Worm (Caenorhabditis elegans) whole organism, L3 larva: ENCODE measurements around the gene pcs-1.

ENCODE experiments used
- R02D3.7 ChIP-seq: fragments of 150-350 bp; optimal IDR thresholded peaks from 2 replicates; lab custom pipeline; 2014; ENCODE audit warnings: missing biosample characterization, missing genetic modification characterization
- ZK546.5 ChIP-seq: sonication (generic microtip); optimal IDR thresholded peaks from 2 replicates; lab custom pipeline; 2017; ENCODE audit warnings: missing biosample characterization, missing genetic modification characterization
- ama-1 ChIP-seq: fragments of 150-350 bp; optimal IDR thresholded peaks from 2 replicates; lab custom pipeline; 2018
- ceh-16 ChIP-seq: sonication (generic microtip); optimal IDR thresholded peaks from 2 replicates; lab custom pipeline; 2017; ENCODE audit warnings: missing biosample characterization, missing genetic modification characterization
- ceh-28 ChIP-seq: fragments of 150-350 bp; optimal IDR thresholded peaks from 2 replicates; lab custom pipeline; 2014; ENCODE audit warnings: missing biosample characterization, missing genetic modification reagents, missing genetic modification characterization
- ceh-82 ChIP-seq: fragments of 150-350 bp; optimal IDR thresholded peaks from 2 replicates; lab custom pipeline; 2014; ENCODE audit warnings: missing biosample characterization, missing genetic modification characterization
- ceh-9 ChIP-seq: sonication (generic microtip); optimal IDR thresholded peaks from 2 replicates; lab custom pipeline; 2018; ENCODE audit warnings: missing biosample characterization, missing genetic modification characterization
- daf-12 ChIP-seq: fragments of 150-350 bp; optimal IDR thresholded peaks from 2 replicates; lab custom pipeline; 2014; ENCODE audit warnings: missing biosample characterization, missing genetic modification reagents, missing genetic modification characterization
- egl-27 ChIP-seq: sonication (generic microtip); optimal IDR thresholded peaks from 4 replicates; lab custom pipeline; 2017; ENCODE audit warnings: missing biosample characterization, missing genetic modification reagents, missing genetic modification characterization
- egl-5 ChIP-seq: fragments of 150-350 bp; optimal IDR thresholded peaks from 2 replicates; lab custom pipeline; 2017; ENCODE audit warnings: missing biosample characterization, missing genetic modification reagents, missing genetic modification characterization, inconsistent platforms
- elt-1 ChIP-seq: fragments of 150-350 bp; optimal IDR thresholded peaks from 2 replicates; lab custom pipeline; 2014; ENCODE audit warnings: missing biosample characterization, missing genetic modification characterization
- elt-2 ChIP-seq: sonication (generic microtip); optimal IDR thresholded peaks from 2 replicates; lab custom pipeline; 2016; ENCODE audit warnings: missing genetic modification reagents, mild to moderate bottlenecking, missing genetic modification characterization, missing compliant biosample characterization
- elt-3 ChIP-seq, 3 experiments: fragments of 150-350 bp in 1 of 3; sonication (generic microtip) in 2 of 3; optimal IDR thresholded peaks; 2 replicates in 2 of 3; 4 replicates in 1 of 3; lab custom pipeline; 2014 to 2017; ENCODE audit warnings: missing biosample characterization in 3 of 3, missing genetic modification characterization in 3 of 3
- eor-1 ChIP-seq, 2 experiments: fragments of 150-350 bp; optimal IDR thresholded peaks; 2 replicates each; lab custom pipeline; 2014 to 2018; ENCODE audit warnings: missing biosample characterization in 2 of 2, missing genetic modification characterization in 2 of 2
- fkh-10 ChIP-seq: sonication (generic microtip); optimal IDR thresholded peaks from 2 replicates; lab custom pipeline; 2017; ENCODE audit warnings: missing biosample characterization, missing genetic modification reagents, missing genetic modification characterization
- fkh-2 ChIP-seq: fragments of 150-350 bp; optimal IDR thresholded peaks from 2 replicates; lab custom pipeline; 2014; ENCODE audit warnings: missing biosample characterization, missing genetic modification reagents, missing genetic modification characterization
- hmg-11 ChIP-seq: sonication (generic microtip); optimal IDR thresholded peaks from 2 replicates; lab custom pipeline; 2016; ENCODE audit warnings: missing genetic modification characterization, missing compliant biosample characterization
- jun-1 ChIP-seq: fragments of 150-350 bp; optimal IDR thresholded peaks from 2 replicates; lab custom pipeline; 2014; ENCODE audit warnings: missing biosample characterization, missing genetic modification reagents, missing genetic modification characterization
- lin-39 ChIP-seq: fragments of 150-350 bp; optimal IDR thresholded peaks from 2 replicates; lab custom pipeline; 2018; ENCODE audit warnings: missing biosample characterization, missing genetic modification reagents, missing genetic modification characterization
- lsy-12 ChIP-seq: sonication (generic microtip); optimal IDR thresholded peaks from 2 replicates; lab custom pipeline; 2016; ENCODE audit warnings: mild to moderate bottlenecking, missing genetic modification characterization, missing compliant biosample characterization
- mdl-1 ChIP-seq: fragments of 150-350 bp; optimal IDR thresholded peaks from 2 replicates; lab custom pipeline; 2014; ENCODE audit warnings: missing biosample characterization, missing genetic modification characterization
- nfya-1 ChIP-seq: sonication (generic microtip); optimal IDR thresholded peaks from 2 replicates; lab custom pipeline; 2017; ENCODE audit warnings: missing genetic modification characterization, mild to moderate bottlenecking, missing compliant biosample characterization, antibody characterized with exemption, moderate library complexity; ENCODE audit not compliant: insufficient read depth
- nhr-12 ChIP-seq: fragments of 150-350 bp; optimal IDR thresholded peaks from 2 replicates; lab custom pipeline; 2014; ENCODE audit warnings: missing biosample characterization, missing genetic modification characterization
- nhr-23 ChIP-seq: fragments of 150-350 bp; optimal IDR thresholded peaks from 2 replicates; lab custom pipeline; 2014; ENCODE audit warnings: missing biosample characterization, missing genetic modification reagents, missing genetic modification characterization
- nhr-28 ChIP-seq: fragments of 150-350 bp; optimal IDR thresholded peaks from 2 replicates; lab custom pipeline; 2014; ENCODE audit warnings: missing biosample characterization, missing genetic modification characterization
- nhr-76 ChIP-seq: fragments of 150-350 bp; sonication (generic microtip); optimal IDR thresholded peaks from 5 replicates; lab custom pipeline; 2014; ENCODE audit warnings: missing biosample characterization, missing genetic modification characterization
- nhr-77 ChIP-seq: fragments of 150-350 bp; optimal IDR thresholded peaks from 2 replicates; lab custom pipeline; 2014; ENCODE audit warnings: missing biosample characterization, missing genetic modification characterization
- pha-4 ChIP-seq: fragments of 150-350 bp; optimal IDR thresholded peaks from 2 replicates; lab custom pipeline; 2014; ENCODE audit warnings: missing biosample characterization, missing genetic modification reagents, missing genetic modification characterization
- pqm-1 ChIP-seq: fragments of 150-350 bp; optimal IDR thresholded peaks from 2 replicates; lab custom pipeline; 2017; ENCODE audit warnings: missing biosample characterization, missing genetic modification characterization, inconsistent platforms
- sea-2 ChIP-seq: fragments of 150-350 bp; sonication (generic microtip); optimal IDR thresholded peaks from 4 replicates; lab custom pipeline; 2014; ENCODE audit warnings: missing biosample characterization, missing genetic modification reagents, missing genetic modification characterization
- skn-1 ChIP-seq: fragments of 150-350 bp; optimal IDR thresholded peaks from 2 replicates; lab custom pipeline; 2014; ENCODE audit warnings: missing biosample characterization, missing genetic modification characterization
- snpc-4 ChIP-seq: fragments of 150-350 bp; optimal IDR thresholded peaks from 2 replicates; lab custom pipeline; 2014; ENCODE audit warnings: missing biosample characterization, missing genetic modification characterization
- tbx-2 ChIP-seq: sonication (generic microtip); optimal IDR thresholded peaks from 2 replicates; lab custom pipeline; 2016; ENCODE audit warnings: mild to moderate bottlenecking, missing genetic modification characterization, missing compliant biosample characterization
- unc-62 ChIP-seq: fragments of 150-350 bp; sonication (generic microtip); optimal IDR thresholded peaks from 4 replicates; lab custom pipeline; 2014; ENCODE audit warnings: missing biosample characterization, missing genetic modification reagents, missing genetic modification characterization
- zag-1 ChIP-seq: fragments of 150-350 bp; optimal IDR thresholded peaks from 2 replicates; lab custom pipeline; 2014; ENCODE audit warnings: missing biosample characterization, missing genetic modification characterization
- ztf-11 ChIP-seq: fragments of 150-350 bp; optimal IDR thresholded peaks from 2 replicates; lab custom pipeline; 2014; ENCODE audit warnings: missing biosample characterization, missing genetic modification characterization
- ztf-4 ChIP-seq: fragments of 150-350 bp; optimal IDR thresholded peaks from 2 replicates; lab custom pipeline; 2014; ENCODE audit warnings: missing biosample characterization, missing genetic modification characterization

Gene pcs-1

ce11 chrII:11572944-11573343, 4.6 kb downstream of the pcs-1 start, which contains the start of gene F54D5.2:
Gene F54D5.2 (plus strand): TSS chrII:11573180.
- no peak for TF ChIP-seq nhr-76 (tag; lab: Kevin White, UChicago)
- TF ChIP-seq lsy-12, result no peak
- TF ChIP-seq nfya-1 (tag; lab: Kevin White, UChicago), result no peak
- TF ChIP-seq ztf-4 (tag; lab: Kevin White, UChicago), result no peak
- TF ChIP-seq tbx-2 (tag; lab: Kevin White, UChicago), result no peak
- no peak for TF ChIP-seq ceh-9 (tag; lab: Kevin White, UChicago)
- TF ChIP-seq sea-2 (GFP tag; lab: Kevin White, UChicago), result no peak
- TF ChIP-seq fkh-2 (tag; lab: Kevin White, UChicago), result no peak
- TF ChIP-seq hmg-11 (tag; lab: Kevin White, UChicago), result no peak
- no peak for TF ChIP-seq eor-1 (tag; optimal IDR thresholded peaks at IDR 0.05; lab: Kevin White, UChicago)
- no peak for TF ChIP-seq ceh-82 (tag; lab: Kevin White, UChicago)
- TF ChIP-seq snpc-4 (tag; lab: Kevin White, UChicago), result no peak
- TF ChIP-seq nhr-28, result no peak
- no peak for TF ChIP-seq elt-3 (tag; optimal IDR thresholded peaks at IDR 0.05; lab: Kevin White, UChicago)
- TF ChIP-seq jun-1 (tag; lab: Kevin White, UChicago), result no peak
- no peak for TF ChIP-seq skn-1
- no peak for TF ChIP-seq nhr-12 (tag; lab: Kevin White, UChicago)
- no peak for TF ChIP-seq ztf-11
- no peak for TF ChIP-seq fkh-10 (GFP tag; lab: Kevin White, UChicago)
- TF ChIP-seq unc-62 (GFP tag; lab: Kevin White, UChicago), result no peak

- TF ChIP-seq hmg-11 (tag; lab: Kevin White, UChicago) (no peak), elt-2 (tag; lab: Kevin White, UChicago) (peak; percentile 69), eor-1 (tag; optimal IDR thresholded peaks at IDR 0.05; lab: Kevin White, UChicago) (no peak), daf-12 (tag; lab: Kevin White, UChicago) (no peak), lin-39 (tag; lab: Kevin White, UChicago) (no peak), pqm-1 (peak; percentile 75), pha-4 (tag; lab: Kevin White, UChicago) (peak; percentile 19)
- TF ChIP-seq, all 47 proteins: peak for 3
These were observed 6.2 kb downstream of the pcs-1 start, which contains the start of gene F54D5.3 for ce11 chrII:11571260-11571854. Gene F54D5.3 (plus strand): TSS chrII:11571805.

ce11 chrII:11569213-11569868, 8.2 kb downstream of the pcs-1 start, which contains the start of the genes F54D5.23 and F54D5.4:
Gene F54D5.23 (minus strand): TSS chrII:11569287.
Gene F54D5.4 (plus strand): TSS chrII:11569818.
- no peak for TF ChIP-seq egl-5 (tag; lab: Kevin White, UChicago)
- TF ChIP-seq ceh-9 (tag; lab: Kevin White, UChicago), result no peak
- TF ChIP-seq unc-62 (GFP tag; lab: Kevin White, UChicago), result no peak
- no peak for TF ChIP-seq R02D3.7 (tag; lab: Kevin White, UChicago)
- no peak for TF ChIP-seq ceh-28 (tag; lab: Kevin White, UChicago)
- no peak for TF ChIP-seq snpc-4 (tag; lab: Kevin White, UChicago)
- no peak for TF ChIP-seq nhr-23 (tag; lab: Kevin White, UChicago)
- no peak for TF ChIP-seq skn-1
- no peak for TF ChIP-seq lin-39 (tag; lab: Kevin White, UChicago)
- TF ChIP-seq elt-1 (tag; lab: Kevin White, UChicago), result no peak
- peak; percentile 33 for TF ChIP-seq pqm-1
- TF ChIP-seq fkh-2 (tag; lab: Kevin White, UChicago), result no peak
- TF ChIP-seq ama-1 (lab: Kevin White, UChicago), result no peak
- TF ChIP-seq eor-1 (tag; optimal IDR thresholded peaks at IDR 0.05; lab: Kevin White, UChicago), result no peak
- TF ChIP-seq sea-2 (GFP tag; lab: Kevin White, UChicago), result no peak
- peak; percentile 52 for TF ChIP-seq elt-2 (tag; lab: Kevin White, UChicago)
- no peak for TF ChIP-seq tbx-2 (tag; lab: Kevin White, UChicago)

ce11 chrII:11568670-11569069, 8.9 kb downstream of the pcs-1 start:
- no peak for TF ChIP-seq nhr-77 (tag; lab: Kevin White, UChicago)
- no peak for TF ChIP-seq mdl-1 (tag; lab: Kevin White, UChicago)
- TF ChIP-seq hmg-11 (tag; lab: Kevin White, UChicago), result no peak
- no peak for TF ChIP-seq egl-27 (tag; lab: Kevin White, UChicago)
- TF ChIP-seq ZK546.5 (tag; lab: Kevin White, UChicago), result no peak
- no peak for TF ChIP-seq zag-1 (tag; lab: Kevin White, UChicago)
- no peak for TF ChIP-seq unc-62 (GFP tag; lab: Kevin White, UChicago)
- TF ChIP-seq ceh-16 (tag; lab: Kevin White, UChicago), result no peak
- TF ChIP-seq, all 47 proteins: peak for 0
